Worm (Caenorhabditis elegans) whole organism, early embryonic: ENCODE data around the gene cyp-35A1.

Experiments used
- flt-1 ChIP-seq: fragments of 200-800 bp; sonication (Bioruptor generic); IDR thresholded peaks from 2 replicates; pipeline ENCODE4 v1.3.6; 2022; ENCODE audit warnings: missing genetic modification characterization, missing compliant biosample characterization
- sea-1 ChIP-seq: fragments of 200-800 bp; sonication (Bioruptor generic); conservative IDR thresholded peaks from 2 replicates; pipeline ENCODE4 v1.3.6; 2022; ENCODE audit warnings: missing genetic modification characterization, missing compliant biosample characterization

cyp-35A1 gene

ce11 chrV:7313233-7313632 is 48.3 kb downstream of the cyp-35A1 start, which contains the start of gene srx-6:
TSS of gene srx-6 (minus strand) at chrV:7313333.
- TF ChIP-seq sea-1 (GFP tag; lab: Robert Waterston, UW) (no peak), flt-1 (GFP tag; lab: Robert Waterston, UW) (no peak)
